Worm (Caenorhabditis elegans) whole organism, midembryonic: Measurements from ENCODE around the gene lin-38.

Experiments
- T22C8.4 ChIP-seq: fragments of 200-800 bp; sonication (Bioruptor generic); IDR thresholded peaks from 2 replicates; pipeline ENCODE4 v1.3.6; 2022; ENCODE audit warnings: missing genetic modification characterization, missing compliant biosample characterization
- cog-1 ChIP-seq: sonication (generic microtip); optimal IDR thresholded peaks from 2 replicates; lab custom pipeline; 2016; ENCODE audit warnings: missing genetic modification characterization, missing compliant biosample characterization
- flt-1 ChIP-seq: fragments of 200-800 bp; sonication (Bioruptor generic); IDR thresholded peaks from 2 replicates; pipeline ENCODE4 v1.3.6; 2022; ENCODE audit warnings: missing genetic modification characterization, missing compliant biosample characterization
- klf-2 ChIP-seq: fragments of 200-800 bp; sonication (Bioruptor generic); conservative IDR thresholded peaks from 2 replicates; pipeline ENCODE4 v1.3.6; 2022; ENCODE audit warnings: missing genetic modification reagents, missing genetic modification characterization, missing compliant biosample characterization
- med-1 ChIP-seq: sonication (generic microtip); optimal IDR thresholded peaks from 2 replicates; lab custom pipeline; 2017; ENCODE audit warnings: missing genetic modification characterization, mild to moderate bottlenecking, missing compliant biosample characterization, antibody characterized with exemption, missing genetic modification reagents; ENCODE audit not compliant: insufficient read depth
- ref-1 ChIP-seq: fragments of 200-800 bp; sonication (Bioruptor generic); conservative IDR thresholded peaks from 2 replicates; pipeline ENCODE4 v1.3.6; 2022; ENCODE audit warnings: missing genetic modification reagents, missing genetic modification characterization, missing compliant biosample characterization
- ztf-23 ChIP-seq: fragments of 200-800 bp; sonication (Bioruptor generic); IDR thresholded peaks from 2 replicates; pipeline ENCODE4 v1.3.6; 2022; ENCODE audit warnings: missing genetic modification reagents, missing genetic modification characterization, missing compliant biosample characterization
- ztf-29 ChIP-seq: fragments of 200-800 bp; sonication (Bioruptor generic); IDR thresholded peaks from 2 replicates; pipeline ENCODE4 v1.3.6; 2022; ENCODE audit warnings: missing genetic modification reagents, missing genetic modification characterization, missing compliant biosample characterization

- TF ChIP-seq ztf-29 (no peak), klf-2 (GFP tag; lab: Robert Waterston, UW) (no peak), ref-1 (GFP tag; lab: Robert Waterston, UW) (no peak), flt-1 (no peak), ztf-23 (no peak), med-1 (GFP tag; lab: Kevin White, UChicago) (no peak), T22C8.4 (GFP tag; lab: Robert Waterston, UW) (no peak), cog-1 (tag; lab: Kevin White, UChicago) (no peak)
These were observed 25.2 kb downstream of the lin-38 start, which contains the start of gene csp-1 for ce11 chrII:13600904-13601303.
